Fruit fly (Drosophila melanogaster) whole organism, embryonic: ENCODE results near the gene et.

Experiments
- Awh ChIP-seq: fragments of 200-800 bp; sonication (Bioruptor generic); IDR thresholded peaks from 2 replicates; pipeline ENCODE4, ENCODE4 v1.3.6; 2022; ENCODE audit warnings: missing biosample characterization, missing genetic modification characterization
- B-H1 ChIP-seq: fragments of 200-800 bp; sonication (Bioruptor generic); IDR thresholded peaks from 3 replicates; pipeline ENCODE4 v1.3.6; 2022; ENCODE audit warnings: missing biosample characterization, missing genetic modification characterization
- CG10209 ChIP-seq: fragments of 200-800 bp; sonication (Bioruptor generic); optimal IDR thresholded peaks from 3 replicates; lab custom pipeline; 2017; ENCODE audit warnings: missing biosample characterization, mild to moderate bottlenecking, missing genetic modification characterization, missing genetic modification reagents
- CG11093 ChIP-seq: fragments of 200-800 bp; sonication (Bioruptor generic); IDR thresholded peaks from 3 replicates; pipeline ENCODE4 v1.3.6; 2022; ENCODE audit warnings: missing biosample characterization, missing genetic modification characterization
- CG11398 ChIP-seq: fragments of 200-800 bp; sonication (Bioruptor generic); optimal IDR thresholded peaks from 2 replicates; lab custom pipeline; 2016; ENCODE audit warnings: missing biosample characterization, missing genetic modification characterization
- CG12071 ChIP-seq: fragments of 200-800 bp; sonication (Bioruptor generic); optimal IDR thresholded peaks from 3 replicates; lab custom pipeline; 2018; ENCODE audit warnings: missing biosample characterization, mild to moderate bottlenecking, missing genetic modification characterization
- CG12236 ChIP-seq: fragments of 200-800 bp; sonication (Bioruptor generic); optimal IDR thresholded peaks from 2 replicates; lab custom pipeline; 2016; ENCODE audit warnings: missing biosample characterization, missing genetic modification characterization
- CG12744 ChIP-seq: fragments of 200-800 bp; sonication (Bioruptor generic); optimal IDR thresholded peaks from 2 replicates; lab custom pipeline; 2016; ENCODE audit warnings: missing biosample characterization, missing genetic modification characterization
- CG13123 ChIP-seq: fragments of 200-800 bp; sonication (Bioruptor generic); optimal IDR thresholded peaks from 2 replicates; lab custom pipeline; 2016; ENCODE audit warnings: missing biosample characterization, missing genetic modification characterization
- CG14014 ChIP-seq: fragments of 200-800 bp; sonication (Bioruptor generic); IDR thresholded peaks from 2 replicates; pipeline ENCODE4 v1.3.6; 2022; ENCODE audit warnings: missing biosample characterization, missing genetic modification characterization
- CG14441 ChIP-seq: fragments of 200-800 bp; sonication (Bioruptor generic); IDR thresholded peaks from 2 replicates; pipeline ENCODE4 v1.3.6; 2022; ENCODE audit warnings: missing biosample characterization, missing genetic modification characterization
- CG16815 ChIP-seq: fragments of 200-800 bp; sonication (Bioruptor generic); optimal IDR thresholded peaks from 3 replicates; lab custom pipeline; 2017; ENCODE audit warnings: missing biosample characterization, mild to moderate bottlenecking, missing genetic modification characterization
- CG16863 ChIP-seq: fragments of 200-800 bp; sonication (Bioruptor generic); optimal IDR thresholded peaks from 3 replicates; lab custom pipeline; 2016; ENCODE audit warnings: missing biosample characterization, missing genetic modification characterization
- CG17359 ChIP-seq: fragments of 200-800 bp; sonication (Bioruptor generic); optimal IDR thresholded peaks from 3 replicates; lab custom pipeline; 2018; ENCODE audit warnings: missing biosample characterization, mild to moderate bottlenecking, missing genetic modification characterization, moderate library complexity
- CG18476 ChIP-seq: fragments of 200-800 bp; sonication (Bioruptor generic); optimal IDR thresholded peaks from 2 replicates; lab custom pipeline; 2016; ENCODE audit warnings: missing biosample characterization, mild to moderate bottlenecking, missing genetic modification characterization
- CG18599 ChIP-seq: fragments of 200-800 bp; sonication (Bioruptor generic); optimal IDR thresholded peaks from 3 replicates; lab custom pipeline; 2017; ENCODE audit warnings: missing biosample characterization, missing genetic modification characterization, mild to moderate bottlenecking, moderate library complexity, missing genetic modification reagents
- CG30403 ChIP-seq: fragments of 200-800 bp; sonication (Bioruptor generic); optimal IDR thresholded peaks from 3 replicates; lab custom pipeline; 2016; ENCODE audit warnings: missing biosample characterization, missing genetic modification characterization
- CG31388 ChIP-seq: fragments of 200-800 bp; sonication (Bioruptor generic); optimal IDR thresholded peaks from 2 replicates; lab custom pipeline; 2016; ENCODE audit warnings: missing biosample characterization, missing genetic modification characterization
- CG32532 ChIP-seq: fragments of 200-800 bp; sonication (Bioruptor generic); IDR thresholded peaks from 2 replicates; pipeline ENCODE4 v1.3.6; 2022; ENCODE audit warnings: missing biosample characterization, missing genetic modification characterization
- CG3847 ChIP-seq: fragments of 200-800 bp; sonication (Bioruptor generic); IDR thresholded peaks from 2 replicates; pipeline ENCODE4 v1.3.6; 2022; ENCODE audit warnings: missing biosample characterization, missing genetic modification characterization
- CG4730 ChIP-seq: fragments of 200-800 bp; sonication (Bioruptor generic); IDR thresholded peaks from 2 replicates; pipeline ENCODE4 v1.3.6; 2022; ENCODE audit warnings: missing biosample characterization, missing genetic modification characterization
- CG5245 ChIP-seq: fragments of 200-800 bp; sonication (Bioruptor generic); optimal IDR thresholded peaks from 3 replicates; lab custom pipeline; 2016; ENCODE audit warnings: missing biosample characterization, missing genetic modification characterization
- CG6683 ChIP-seq: fragments of 200-800 bp; sonication (Bioruptor generic); optimal IDR thresholded peaks from 2 replicates; lab custom pipeline; 2017; ENCODE audit warnings: missing biosample characterization, mild to moderate bottlenecking, missing genetic modification characterization, missing genetic modification reagents
- CG7372 ChIP-seq: fragments of 200-800 bp; sonication (Bioruptor generic); IDR thresholded peaks from 2 replicates; pipeline ENCODE4 v1.3.6; 2022; ENCODE audit warnings: missing biosample characterization, missing genetic modification characterization
- CG7556 ChIP-seq: fragments of 200-800 bp; sonication (Bioruptor generic); optimal IDR thresholded peaks from 2 replicates; lab custom pipeline; 2017; ENCODE audit warnings: missing biosample characterization, mild to moderate bottlenecking, missing genetic modification characterization
- CG8478 ChIP-seq: fragments of >200 bp; optimal IDR thresholded peaks from 2 replicates; lab custom pipeline; 2018
- HmgZ ChIP-seq: fragments of 200-800 bp; sonication (Bioruptor generic); optimal IDR thresholded peaks from 2 replicates; lab custom pipeline; 2018; ENCODE audit warnings: missing biosample characterization, mild to moderate bottlenecking, missing genetic modification characterization
- Taf1 ChIP-seq: fragments of 200-800 bp; sonication (Bioruptor generic); IDR thresholded peaks from 2 replicates; pipeline ENCODE4 v1.3.6; 2022; ENCODE audit warnings: missing biosample characterization, missing genetic modification characterization
- aop ChIP-seq: fragments of 200-800 bp; sonication (Bioruptor generic); IDR thresholded peaks from 2 replicates; pipeline ENCODE4 v1.3.6; 2022; ENCODE audit warnings: missing biosample characterization, missing genetic modification characterization
- bbx ChIP-seq: fragments of 200-800 bp; sonication (Bioruptor generic); IDR thresholded peaks from 2 replicates; pipeline ENCODE4 v1.3.6; 2022; ENCODE audit warnings: missing biosample characterization, missing genetic modification characterization; ENCODE audit not compliant: partially characterized antibody
- bowl ChIP-seq: fragments of 200-800 bp; sonication (Bioruptor generic); IDR thresholded peaks from 2 replicates; pipeline ENCODE4 v1.3.6; 2022; ENCODE audit warnings: missing biosample characterization, missing genetic modification characterization
- bsh ChIP-seq, 2 experiments: fragments of 200-800 bp; sonication (Bioruptor generic); optimal IDR thresholded peaks; 2 replicates each; lab custom pipeline; 2017 to 2018; ENCODE audit warnings: mild to moderate bottlenecking in 2 of 2, missing biosample characterization in 2 of 2, missing genetic modification characterization in 2 of 2, moderate library complexity in 1 of 2
- chn ChIP-seq: fragments of 200-800 bp; sonication (Bioruptor generic); optimal IDR thresholded peaks from 2 replicates; lab custom pipeline; 2016; ENCODE audit warnings: missing biosample characterization, missing genetic modification characterization
- esg ChIP-seq: fragments of 200-800 bp; sonication (Bioruptor generic); conservative IDR thresholded peaks from 2 replicates; pipeline ENCODE4 v1.3.6; 2022; ENCODE audit warnings: missing biosample characterization, missing genetic modification characterization
- fd96Cb ChIP-seq: fragments of 200-800 bp; sonication (Bioruptor generic); optimal IDR thresholded peaks from 2 replicates; lab custom pipeline; 2018; ENCODE audit warnings: missing biosample characterization, mild to moderate bottlenecking, missing genetic modification characterization, moderate library complexity
- gsb-n ChIP-seq: fragments of 200-800 bp; sonication (Bioruptor generic); optimal IDR thresholded peaks from 3 replicates; lab custom pipeline; 2018; ENCODE audit warnings: missing biosample characterization, mild to moderate bottlenecking, missing genetic modification characterization
- insv ChIP-seq, 2 experiments: fragments of 200-800 bp; sonication (Bioruptor generic); optimal IDR thresholded peaks; 3 replicates each; lab custom pipeline; 2016 to 2018; ENCODE audit warnings: missing biosample characterization in 2 of 2, missing genetic modification characterization in 2 of 2
- jing ChIP-seq: fragments of 200-800 bp; sonication (Bioruptor generic); optimal IDR thresholded peaks from 2 replicates; lab custom pipeline; 2018; ENCODE audit warnings: missing biosample characterization, mild to moderate bottlenecking, missing genetic modification characterization
- lmd ChIP-seq: fragments of 200-800 bp; sonication (Bioruptor generic); IDR thresholded peaks from 2 replicates; pipeline ENCODE4 v1.3.6; 2022; ENCODE audit warnings: missing biosample characterization, missing genetic modification characterization
- onecut ChIP-seq: fragments of 200-800 bp; sonication (Bioruptor generic); IDR thresholded peaks from 2 replicates; pipeline ENCODE4 v1.3.6; 2022; ENCODE audit warnings: missing biosample characterization, missing genetic modification characterization
- otp ChIP-seq: fragments of 200-800 bp; sonication (Bioruptor generic); IDR thresholded peaks from 3 replicates; pipeline ENCODE4, ENCODE4 v1.3.6; 2022; ENCODE audit warnings: missing biosample characterization, missing genetic modification characterization
- pzg ChIP-seq: fragments of 200-800 bp; sonication (Bioruptor generic); optimal IDR thresholded peaks from 3 replicates; lab custom pipeline; 2018; ENCODE audit warnings: missing biosample characterization, mild to moderate bottlenecking, missing genetic modification characterization, moderate library complexity
- rib ChIP-seq: fragments of 200-800 bp; sonication (Bioruptor generic); IDR thresholded peaks from 2 replicates; pipeline ENCODE4 v1.3.6; 2022; ENCODE audit warnings: missing biosample characterization, missing genetic modification characterization
- run ChIP-seq: fragments of 200-800 bp; sonication (Bioruptor generic); optimal IDR thresholded peaks from 3 replicates; lab custom pipeline; 2018; ENCODE audit warnings: missing biosample characterization, mild to moderate bottlenecking, missing genetic modification characterization
- seq ChIP-seq: fragments of 200-800 bp; sonication (Bioruptor generic); IDR thresholded peaks from 2 replicates; pipeline ENCODE4 v1.3.6; 2022; ENCODE audit warnings: missing biosample characterization, missing genetic modification characterization
- tll ChIP-seq, 2 experiments: fragments of 200-800 bp in 1 of 2; fragments of >200 bp in 1 of 2; sonication (Bioruptor generic) in 1 of 2; optimal IDR thresholded peaks; 2 replicates each; lab custom pipeline; 2017 to 2019; ENCODE audit warnings: missing biosample characterization in 2 of 2, missing genetic modification characterization in 2 of 2, mild to moderate bottlenecking in 1 of 2, moderate library complexity in 1 of 2
- twi ChIP-seq: fragments of 200-800 bp; optimal IDR thresholded peaks from 2 replicates; lab custom pipeline; 2019; ENCODE audit warnings: missing biosample characterization, mild to moderate bottlenecking, missing genetic modification characterization, moderate library complexity
- unpg ChIP-seq: fragments of 200-800 bp; sonication (Bioruptor generic); optimal IDR thresholded peaks from 3 replicates; lab custom pipeline; 2018; ENCODE audit warnings: missing biosample characterization, mild to moderate bottlenecking, missing genetic modification characterization, moderate library complexity
- vnd ChIP-seq: fragments of 200-800 bp; sonication (Bioruptor generic); IDR thresholded peaks from 3 replicates; pipeline ENCODE4 v1.3.6; 2022; ENCODE audit warnings: missing biosample characterization, missing genetic modification characterization; ENCODE audit not compliant: partially characterized antibody
- wor ChIP-seq: fragments of 200-800 bp; sonication (Bioruptor generic); IDR thresholded peaks from 2 replicates; pipeline ENCODE4 v1.3.6; 2022; ENCODE audit warnings: missing biosample characterization, missing genetic modification characterization

Gene et

DNA sequence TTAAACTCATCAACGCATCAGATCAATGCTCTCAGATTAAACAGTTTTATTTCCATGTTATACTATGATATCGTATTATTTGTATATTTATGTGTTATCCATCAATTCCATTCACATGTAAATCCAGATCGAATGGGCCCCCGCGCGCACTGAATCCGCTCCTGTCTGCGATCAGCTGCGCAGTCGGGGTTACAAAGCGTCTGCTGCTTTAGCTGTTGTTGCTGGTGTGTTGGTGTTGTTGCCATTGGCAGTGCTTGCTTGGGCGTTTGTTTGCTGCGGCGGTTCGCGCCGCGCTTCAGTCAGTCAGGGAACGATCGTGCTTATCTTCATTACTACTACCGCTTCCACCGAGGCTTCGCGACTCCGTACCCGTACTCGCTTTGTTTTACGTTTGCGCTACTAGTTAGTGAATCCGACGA is 8.7 kb downstream of the et start, which contains the start of gene Zw (continued):
- TF ChIP-seq CG5245 = peak; percentile 19
- TF ChIP-seq bowl (GFP tag; lab: Robert Waterston, UW) = no peak
- TF ChIP-seq bsh (GFP tag; optimal IDR thresholded peaks at IDR 0.05; lab: Kevin White, UChicago) = peak in 1 of 2 experiments; percentile 34
- 0 out of 2 replicates have a peak, but pooled peaks have one; percentile 28 for TF ChIP-seq onecut (GFP tag; lab: Robert Waterston, UW)
- TF ChIP-seq CG11093 (GFP tag; lab: Robert Waterston, UW) = no peak; the same call in 2 of the 3 replicates
- TF ChIP-seq run (tag; lab: Kevin White, UChicago) = no peak
- TF ChIP-seq lmd (GFP tag; lab: Robert Waterston, UW) = peak; percentile 47; the same call in 1 of the 2 replicates
- TF ChIP-seq Awh (GFP tag; lab: Robert Waterston, UW) = no peak
- peak; percentile 60 for TF ChIP-seq CG30403 (GFP tag; lab: Kevin White, UChicago)
- TF ChIP-seq CG3847 (GFP tag; lab: Robert Waterston, UW) = peak; percentile 55
- TF ChIP-seq gsb-n = no peak
- peak; percentile 61 for TF ChIP-seq bbx (GFP tag; lab: Robert Waterston, UW)
- peak; percentile 62 for TF ChIP-seq HmgZ
- 0 out of 3 replicates have a peak, but pooled peaks have one; percentile 37 for TF ChIP-seq vnd
- TF ChIP-seq CG31388 (GFP tag; lab: Kevin White, UChicago) = no peak
- no peak for TF ChIP-seq CG12236
- peak; percentile 48 for TF ChIP-seq esg (GFP tag; lab: Robert Waterston, UW)
- no peak for TF ChIP-seq CG13123
- peak; percentile 36 for TF ChIP-seq CG12744 (GFP tag; lab: Kevin White, UChicago)
- TF ChIP-seq pzg (GFP tag; lab: Kevin White, UChicago) = no peak
- TF ChIP-seq twi (tag; lab: Kevin White, UChicago) = peak; percentile 36
- TF ChIP-seq jing (GFP tag; lab: Kevin White, UChicago) = no peak
- TF ChIP-seq CG16815 (GFP tag; lab: Kevin White, UChicago) = peak; percentile 45
- no peak for TF ChIP-seq aop (GFP tag; lab: Robert Waterston, UW)
- peak; percentile 40; the same call in 1 of the 2 replicates for TF ChIP-seq CG14441 (GFP tag; lab: Robert Waterston, UW)
- 0 out of 2 replicates have a peak, but pooled peaks have one; percentile 34 for TF ChIP-seq CG7372
- TF ChIP-seq insv (GFP tag; optimal IDR thresholded peaks at IDR 0.05; lab: Kevin White, UChicago) = no peak
- TF ChIP-seq otp (GFP tag; lab: Robert Waterston, UW) = 0 out of 3 replicates have a peak, but pooled peaks have one; percentile 40
- TF ChIP-seq CG16863 = peak; percentile 47
- peak; percentile 51 for TF ChIP-seq chn (GFP tag; lab: Kevin White, UChicago)
- TF ChIP-seq CG7556 (GFP tag; lab: Kevin White, UChicago) = no peak
- TF ChIP-seq CG18476 (GFP tag; lab: Kevin White, UChicago) = peak; percentile 14
- no peak for TF ChIP-seq CG8478 (lab: Kevin White, UChicago)
- TF ChIP-seq CG32532 = peak; percentile 80
- TF ChIP-seq unpg (GFP tag; lab: Kevin White, UChicago) = peak; percentile 29
- TF ChIP-seq CG4730 (GFP tag; lab: Robert Waterston, UW) = peak; percentile 42; the same call in 1 of the 2 replicates
- no peak for TF ChIP-seq wor (GFP tag; lab: Robert Waterston, UW)
- peak; percentile 40; the same call in 1 of the 2 replicates for TF ChIP-seq Taf1 (GFP tag; lab: Robert Waterston, UW)
- TF ChIP-seq CG17359 (tag; lab: Kevin White, UChicago) = peak; percentile 31
- TF ChIP-seq CG11398 = no peak
- peak; percentile 33; the same call in 1 of the 2 replicates for TF ChIP-seq seq
- TF ChIP-seq rib = 0 out of 2 replicates have a peak, but pooled peaks have one; percentile 27
- no peak for TF ChIP-seq CG10209 (GFP tag; lab: Kevin White, UChicago)
- peak; percentile 25 for TF ChIP-seq fd96Cb (tag; lab: Kevin White, UChicago)
- peak; percentile 29; the same call in 1 of the 3 replicates for TF ChIP-seq B-H1 (GFP tag; lab: Robert Waterston, UW)
- no peak for TF ChIP-seq CG6683 (GFP tag; lab: Kevin White, UChicago)
- TF ChIP-seq CG18599 (GFP tag; lab: Kevin White, UChicago) = peak; percentile 14
- peak; percentile 35; the same call in 1 of the 2 replicates for TF ChIP-seq CG14014 (GFP tag; lab: Robert Waterston, UW)
- peak; percentile 9 for TF ChIP-seq CG12071 (GFP tag; lab: Kevin White, UChicago)
- TF ChIP-seq tll (GFP tag; optimal IDR thresholded peaks at IDR 0.05; lab: Kevin White, UChicago) = no peak
